Fruit fly (Drosophila melanogaster) whole organism, adult: ENCODE results near the gene CG9926.

Experiments
- CG11617 ChIP-seq: fragments of 200-800 bp; sonication (Bioruptor generic); optimal IDR thresholded peaks from 2 replicates; lab custom pipeline; 2017; ENCODE audit warnings: mild to moderate bottlenecking, missing biosample characterization, missing genetic modification reagents, missing genetic modification characterization
- CG12768 ChIP-seq: fragments of 200-800 bp; sonication (Bioruptor generic); optimal IDR thresholded peaks from 2 replicates; lab custom pipeline; 2017; ENCODE audit warnings: missing biosample characterization, missing genetic modification characterization, mild to moderate bottlenecking, moderate library complexity, missing genetic modification reagents
- CG1620 ChIP-seq: fragments of 200-800 bp; sonication (Bioruptor generic); optimal IDR thresholded peaks from 2 replicates; lab custom pipeline; 2016; ENCODE audit warnings: missing biosample characterization, missing genetic modification characterization
- CG33017 ChIP-seq: fragments of 200-800 bp; sonication (Bioruptor generic); optimal IDR thresholded peaks from 2 replicates; lab custom pipeline; 2018; ENCODE audit warnings: missing biosample characterization, mild to moderate bottlenecking, missing genetic modification characterization, moderate library complexity
- CG5204 ChIP-seq: fragments of 200-800 bp; sonication (Bioruptor generic); optimal IDR thresholded peaks from 2 replicates; lab custom pipeline; 2016; ENCODE audit warnings: missing biosample characterization, missing genetic modification characterization
- CG7101 ChIP-seq: fragments of 200-800 bp; sonication (Bioruptor generic); optimal IDR thresholded peaks from 2 replicates; lab custom pipeline; 2018; ENCODE audit warnings: missing biosample characterization, mild to moderate bottlenecking, missing genetic modification characterization, moderate library complexity
- Crg-1 ChIP-seq: fragments of 200-800 bp; sonication (Bioruptor generic); optimal IDR thresholded peaks from 2 replicates; lab custom pipeline; 2016; ENCODE audit warnings: missing biosample characterization, missing genetic modification characterization
- Hr96 ChIP-seq: fragments of 200-800 bp; sonication (Bioruptor generic); optimal IDR thresholded peaks from 2 replicates; lab custom pipeline; 2016; ENCODE audit warnings: missing biosample characterization, missing genetic modification characterization
- Mnt ChIP-seq: fragments of 200-800 bp; sonication (Bioruptor generic); optimal IDR thresholded peaks from 2 replicates; lab custom pipeline; 2016; ENCODE audit warnings: missing biosample characterization, mild to moderate bottlenecking, missing genetic modification characterization
- cic ChIP-seq: fragments of 200-800 bp; sonication (Bioruptor generic); optimal IDR thresholded peaks from 2 replicates; lab custom pipeline; 2017; ENCODE audit warnings: missing biosample characterization, mild to moderate bottlenecking, missing genetic modification characterization, moderate library complexity
- cnc ChIP-seq, 2 experiments: fragments of >200 bp; optimal IDR thresholded peaks; 2 replicates each; lab custom pipeline; 2017
- kay ChIP-seq: fragments of 200-800 bp; sonication (Bioruptor generic); peaks from one replicate; lab custom pipeline; 2016; ENCODE audit warnings: missing biosample characterization, missing genetic modification characterization, borderline replicate concordance
- ovo ChIP-seq: fragments of 200-800 bp; sonication (Bioruptor generic); optimal IDR thresholded peaks from 2 replicates; lab custom pipeline; 2016; ENCODE audit warnings: missing biosample characterization, missing genetic modification characterization
- tj ChIP-seq: fragments of 200-800 bp; sonication (Bioruptor generic); optimal IDR thresholded peaks from 3 replicates; lab custom pipeline; 2017; ENCODE audit warnings: missing biosample characterization, mild to moderate bottlenecking, missing genetic modification characterization, moderate library complexity

dm6 chr3R:13997762-13998161 lies 46.8 kb upstream of the CG9926 start:
- TF ChIP-seq Crg-1 (GFP tag; lab: Kevin White, UChicago) (no peak), tj (GFP tag; lab: Kevin White, UChicago) (no peak), CG33017 (tag; lab: Kevin White, UChicago) (no peak), CG12768 (GFP tag; lab: Kevin White, UChicago) (no peak), cic (GFP tag; lab: Kevin White, UChicago) (no peak), kay (GFP tag; lab: Kevin White, UChicago) (no peak), CG7101 (tag; lab: Kevin White, UChicago) (no peak), CG5204 (GFP tag; lab: Kevin White, UChicago) (no peak), Hr96 (GFP tag; lab: Kevin White, UChicago) (no peak), CG11617 (GFP tag; lab: Kevin White, UChicago) (no peak), cnc (optimal IDR thresholded peaks at IDR 0.05; lab: Kevin White, UChicago) (no peak), CG1620 (no peak), Mnt (no peak), ovo (GFP tag; lab: Kevin White, UChicago) (no peak)
